Worm (Caenorhabditis elegans) whole organism, L4 larva: ENCODE data around the gene D1005.2.

ENCODE experiments used
- dve-1 ChIP-seq: sonication (generic microtip); optimal IDR thresholded peaks from 2 replicates; lab custom pipeline; 2017; ENCODE audit warnings: antibody characterized with exemption, mild to moderate bottlenecking, missing genetic modification characterization, missing compliant biosample characterization; ENCODE audit not compliant: insufficient read depth
- egl-27 ChIP-seq: sonication (generic microtip); optimal IDR thresholded peaks from 3 replicates; lab custom pipeline; 2017; ENCODE audit warnings: missing biosample characterization, missing genetic modification reagents, missing genetic modification characterization
- lin-13 ChIP-seq: fragments of 150-350 bp; optimal IDR thresholded peaks from 2 replicates; lab custom pipeline; 2014; ENCODE audit warnings: missing biosample characterization, missing genetic modification reagents, missing genetic modification characterization
- lin-29 ChIP-seq: fragments of 200-800 bp; sonication (Bioruptor generic); IDR thresholded peaks from 2 replicates; pipeline ENCODE4 v1.3.6; 2022; ENCODE audit warnings: missing genetic modification reagents, missing genetic modification characterization, missing compliant biosample characterization
- unc-39 ChIP-seq: sonication (generic microtip); optimal IDR thresholded peaks from 2 replicates; lab custom pipeline; 2017; ENCODE audit warnings: missing biosample characterization, missing genetic modification characterization

- TF ChIP-seq egl-27 (tag; lab: Kevin White, UChicago) (no peak), unc-39 (tag; lab: Kevin White, UChicago) (no peak), lin-29 (GFP tag; lab: Robert Waterston, UW) (no peak), dve-1 (peak; percentile 96), lin-13 (GFP tag; lab: Kevin White, UChicago) (no peak)
Observed at ce11 chrX:1486135-1486648, 27.4 kb downstream of the D1005.2 start, which contains the start of the genes D1005.10 and dhs-25.
